Worm (Caenorhabditis elegans) whole organism, midembryonic: ENCODE measurements around the gene F45E1.4.

Experiments
- T22C8.4 ChIP-seq: fragments of 200-800 bp; sonication (Bioruptor generic); IDR thresholded peaks from 2 replicates; pipeline ENCODE4 v1.3.6; 2022; ENCODE audit warnings: missing genetic modification characterization, missing compliant biosample characterization
- cog-1 ChIP-seq: sonication (generic microtip); optimal IDR thresholded peaks from 2 replicates; lab custom pipeline; 2016; ENCODE audit warnings: missing genetic modification characterization, missing compliant biosample characterization
- flt-1 ChIP-seq: fragments of 200-800 bp; sonication (Bioruptor generic); IDR thresholded peaks from 2 replicates; pipeline ENCODE4 v1.3.6; 2022; ENCODE audit warnings: missing genetic modification characterization, missing compliant biosample characterization
- klf-2 ChIP-seq: fragments of 200-800 bp; sonication (Bioruptor generic); conservative IDR thresholded peaks from 2 replicates; pipeline ENCODE4 v1.3.6; 2022; ENCODE audit warnings: missing genetic modification reagents, missing genetic modification characterization, missing compliant biosample characterization
- ref-1 ChIP-seq: fragments of 200-800 bp; sonication (Bioruptor generic); conservative IDR thresholded peaks from 2 replicates; pipeline ENCODE4 v1.3.6; 2022; ENCODE audit warnings: missing genetic modification reagents, missing genetic modification characterization, missing compliant biosample characterization
- tab-1 ChIP-seq: fragments of 200-800 bp; sonication (Bioruptor generic); IDR thresholded peaks from 2 replicates; pipeline ENCODE4 v1.3.6; 2022; ENCODE audit warnings: missing genetic modification characterization, missing compliant biosample characterization
- ztf-23 ChIP-seq: fragments of 200-800 bp; sonication (Bioruptor generic); IDR thresholded peaks from 2 replicates; pipeline ENCODE4 v1.3.6; 2022; ENCODE audit warnings: missing genetic modification reagents, missing genetic modification characterization, missing compliant biosample characterization
- ztf-29 ChIP-seq: fragments of 200-800 bp; sonication (Bioruptor generic); IDR thresholded peaks from 2 replicates; pipeline ENCODE4 v1.3.6; 2022; ENCODE audit warnings: missing genetic modification reagents, missing genetic modification characterization, missing compliant biosample characterization

DNA sequence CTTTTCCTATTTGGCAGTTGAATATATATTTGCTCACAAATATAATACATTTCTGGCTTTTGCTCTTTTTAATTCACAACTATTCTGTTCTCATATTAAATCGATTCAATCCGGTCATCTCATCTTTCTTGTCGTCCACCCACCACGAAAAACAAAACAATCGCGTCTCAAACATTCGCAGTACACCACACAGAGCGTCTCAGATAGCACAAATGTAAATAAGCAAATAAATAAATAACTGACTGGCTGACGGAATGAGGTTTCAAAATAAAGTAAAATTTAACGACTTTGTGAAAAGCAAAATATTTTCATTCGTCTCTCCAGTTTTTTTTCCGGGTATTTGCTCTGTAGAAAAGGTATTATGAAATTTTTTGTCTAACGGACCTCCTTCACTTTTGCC is 32.1 kb upstream of the F45E1.4 start:
- TF ChIP-seq ref-1 (GFP tag; lab: Robert Waterston, UW): no peak
- no peak for TF ChIP-seq klf-2 (GFP tag; lab: Robert Waterston, UW)
- no peak for TF ChIP-seq flt-1
- TF ChIP-seq ztf-29 (GFP tag; lab: Robert Waterston, UW): no peak
- no peak for TF ChIP-seq cog-1 (tag; lab: Kevin White, UChicago)
- TF ChIP-seq T22C8.4 (GFP tag; lab: Robert Waterston, UW): no peak
- no peak for TF ChIP-seq tab-1 (GFP tag; lab: Robert Waterston, UW)
- no peak for TF ChIP-seq ztf-23 (GFP tag; lab: Robert Waterston, UW)
